Worm (Caenorhabditis elegans) whole organism, L4 larva: Measurements from ENCODE around the gene T09A5.5.

Source experiments
- D1046.2 ChIP-seq: fragments of 200-800 bp; sonication (Bioruptor generic); IDR thresholded peaks from 2 replicates; pipeline ENCODE4 v1.3.6; 2022; ENCODE audit warnings: missing genetic modification characterization, missing compliant biosample characterization
- F37D6.2 ChIP-seq: sonication (generic microtip); optimal IDR thresholded peaks from 2 replicates; lab custom pipeline; 2016; ENCODE audit warnings: mild to moderate bottlenecking, missing genetic modification characterization, missing compliant biosample characterization
- F44E2.7 ChIP-seq: fragments of 200-800 bp; sonication (Bioruptor generic); IDR thresholded peaks from 2 replicates; pipeline ENCODE4 v2.1.2; 2022; ENCODE audit warnings: missing genetic modification characterization, missing compliant biosample characterization
- F49E8.2 ChIP-seq: sonication (generic microtip); optimal IDR thresholded peaks from 2 replicates; lab custom pipeline; 2016; ENCODE audit warnings: missing compliant biosample characterization, mild to moderate bottlenecking, missing genetic modification characterization, borderline replicate concordance
- R02D3.7 ChIP-seq: fragments of 150-350 bp; sonication (generic microtip); optimal IDR thresholded peaks from 3 replicates; lab custom pipeline; 2014; ENCODE audit warnings: missing biosample characterization, missing genetic modification characterization
- T26A8.4 ChIP-seq: fragments of 200-800 bp; sonication (Bioruptor generic); IDR thresholded peaks from 2 replicates; pipeline ENCODE4 v1.3.6; 2022; ENCODE audit warnings: missing genetic modification characterization, missing compliant biosample characterization
- Y105C5A.15 ChIP-seq: fragments of 200-800 bp; sonication (Bioruptor generic); IDR thresholded peaks from 2 replicates; pipeline ENCODE4 v1.3.6; 2022; ENCODE audit warnings: missing genetic modification characterization, missing compliant biosample characterization
- Y5F2A.4 ChIP-seq: fragments of 200-800 bp; sonication (Bioruptor generic); optimal IDR thresholded peaks from 2 replicates; lab custom pipeline; 2018; ENCODE audit warnings: mild to moderate bottlenecking, missing genetic modification characterization, missing compliant biosample characterization
- ZK337.2 ChIP-seq: fragments of 200-800 bp; sonication (Bioruptor generic); IDR thresholded peaks from 2 replicates; pipeline ENCODE4 v1.3.6; 2022; ENCODE audit warnings: missing genetic modification reagents, missing genetic modification characterization, missing compliant biosample characterization
- aha-1 ChIP-seq: fragments of 150-350 bp; peaks from one replicate; lab custom pipeline; 2014; ENCODE audit warnings: missing biosample characterization, missing genetic modification characterization
- aly-2 ChIP-seq: sonication (generic microtip); optimal IDR thresholded peaks from 2 replicates; lab custom pipeline; 2018; ENCODE audit warnings: missing biosample characterization, missing genetic modification characterization
- ceh-20 ChIP-seq: fragments of 200-800 bp; sonication (Bioruptor generic); IDR thresholded peaks from 2 replicates; pipeline ENCODE4 v1.3.6; 2022; ENCODE audit warnings: missing genetic modification reagents, missing genetic modification characterization, missing compliant biosample characterization
- ceh-62 ChIP-seq: sonication (generic microtip); optimal IDR thresholded peaks from 2 replicates; lab custom pipeline; 2017; ENCODE audit warnings: missing biosample characterization, missing genetic modification characterization
- ces-1 ChIP-seq: fragments of 150-350 bp; sonication (generic microtip); optimal IDR thresholded peaks from 4 replicates; lab custom pipeline; 2014; ENCODE audit warnings: missing biosample characterization, missing genetic modification reagents, missing genetic modification characterization
- cey-2 ChIP-seq: sonication (generic microtip); optimal IDR thresholded peaks from 3 replicates; lab custom pipeline; 2017; ENCODE audit warnings: missing genetic modification characterization, mild to moderate bottlenecking, missing compliant biosample characterization, antibody characterized with exemption, borderline replicate concordance; ENCODE audit not compliant: insufficient read depth
- ctbp-1 ChIP-seq: fragments of 200-800 bp; sonication (Bioruptor generic); IDR thresholded peaks from 2 replicates; pipeline ENCODE4 v1.3.6; 2022; ENCODE audit warnings: missing genetic modification reagents, missing genetic modification characterization, missing compliant biosample characterization
- daf-16 ChIP-seq, 3 experiments: sonication (generic microtip); optimal IDR thresholded peaks; 2 replicates each; lab custom pipeline; 2016 to 2017; ENCODE audit warnings: missing genetic modification characterization in 3 of 3, missing genetic modification reagents in 3 of 3, mild to moderate bottlenecking in 2 of 3, missing compliant biosample characterization in 2 of 3, missing biosample characterization in 1 of 3, moderate library complexity in 1 of 3
- daf-19 ChIP-seq: fragments of 200-800 bp; sonication (Bioruptor generic); conservative IDR thresholded peaks from 2 replicates; pipeline ENCODE4 v1.3.6; 2022; ENCODE audit warnings: missing genetic modification characterization, missing compliant biosample characterization
- daf-8 ChIP-seq: fragments of 200-800 bp; sonication (Bioruptor generic); IDR thresholded peaks from 2 replicates; pipeline ENCODE4 v1.3.6; 2022; ENCODE audit warnings: missing genetic modification characterization, missing compliant biosample characterization
- dmd-8 ChIP-seq: fragments of 200-800 bp; sonication (Bioruptor generic); IDR thresholded peaks from 2 replicates; pipeline ENCODE4 v1.3.6; 2022; ENCODE audit warnings: missing genetic modification characterization, missing compliant biosample characterization
- dmd-9 ChIP-seq: fragments of 200-800 bp; sonication (Bioruptor generic); IDR thresholded peaks from 2 replicates; pipeline ENCODE4 v1.3.6; 2022; ENCODE audit warnings: missing genetic modification reagents, missing genetic modification characterization, missing compliant biosample characterization
- dpl-1 ChIP-seq: fragments of 150-350 bp; optimal IDR thresholded peaks from 2 replicates; lab custom pipeline; 2014; ENCODE audit warnings: missing biosample characterization, missing genetic modification reagents, missing genetic modification characterization
- duxl-1 ChIP-seq: sonication (generic microtip); optimal IDR thresholded peaks from 2 replicates; lab custom pipeline; 2016; ENCODE audit warnings: mild to moderate bottlenecking, missing genetic modification characterization, moderate library complexity, missing compliant biosample characterization; ENCODE audit not compliant: poor library complexity
- dve-1 ChIP-seq: sonication (generic microtip); optimal IDR thresholded peaks from 2 replicates; lab custom pipeline; 2017; ENCODE audit warnings: antibody characterized with exemption, mild to moderate bottlenecking, missing genetic modification characterization, missing compliant biosample characterization; ENCODE audit not compliant: insufficient read depth
- fos-1 ChIP-seq: fragments of 150-350 bp; optimal IDR thresholded peaks from 2 replicates; lab custom pipeline; 2014; ENCODE audit warnings: missing biosample characterization, missing genetic modification characterization
- hlh-11 ChIP-seq: fragments of 200-800 bp; sonication (Bioruptor generic); optimal IDR thresholded peaks from 2 replicates; lab custom pipeline; 2018; ENCODE audit warnings: mild to moderate bottlenecking, missing genetic modification characterization, missing compliant biosample characterization
- hlh-30 ChIP-seq: sonication (generic microtip); optimal IDR thresholded peaks from 2 replicates; lab custom pipeline; 2017; ENCODE audit warnings: antibody characterized with exemption, mild to moderate bottlenecking, missing genetic modification characterization, missing compliant biosample characterization; ENCODE audit not compliant: insufficient read depth
- hmg-1.1 ChIP-seq: fragments of 200-800 bp; sonication (Bioruptor generic); IDR thresholded peaks from 2 replicates; pipeline ENCODE4 v1.3.6; 2022; ENCODE audit warnings: missing genetic modification reagents, missing genetic modification characterization, missing compliant biosample characterization
- lin-15B ChIP-seq: fragments of 150-350 bp; sonication (generic microtip); optimal IDR thresholded peaks from 3 replicates; lab custom pipeline; 2014; ENCODE audit warnings: missing biosample characterization, missing genetic modification characterization
- lin-29 ChIP-seq: fragments of 200-800 bp; sonication (Bioruptor generic); IDR thresholded peaks from 2 replicates; pipeline ENCODE4 v1.3.6; 2022; ENCODE audit warnings: missing genetic modification reagents, missing genetic modification characterization, missing compliant biosample characterization
- lin-38 ChIP-seq: fragments of 200-800 bp; sonication (Bioruptor generic); IDR thresholded peaks from 2 replicates; pipeline ENCODE4 v1.3.6; 2022; ENCODE audit warnings: missing genetic modification reagents, missing genetic modification characterization, missing compliant biosample characterization
- lin-39 ChIP-seq: fragments of 150-350 bp; optimal IDR thresholded peaks from 2 replicates; lab custom pipeline; 2014; ENCODE audit warnings: missing biosample characterization, missing genetic modification reagents, missing genetic modification characterization
- lsy-2 ChIP-seq, 2 experiments: fragments of 150-350 bp in 1 of 2; sonication (generic microtip) in 1 of 2; optimal IDR thresholded peaks; 2 replicates each; lab custom pipeline; 2014 to 2017; ENCODE audit warnings: missing biosample characterization in 2 of 2, missing genetic modification characterization in 2 of 2
- mdt-29 ChIP-seq: fragments of 200-800 bp; sonication (Bioruptor generic); IDR thresholded peaks from 2 replicates; pipeline ENCODE4 v1.3.6; 2022; ENCODE audit warnings: missing genetic modification reagents, missing genetic modification characterization, missing compliant biosample characterization
- mes-2 ChIP-seq: sonication (generic microtip); optimal IDR thresholded peaks from 2 replicates; lab custom pipeline; 2016; ENCODE audit warnings: missing genotype, mild to moderate bottlenecking, missing genetic modification characterization, missing compliant biosample characterization; ENCODE audit not compliant: poor library complexity, severe bottlenecking
- mxl-2 ChIP-seq: fragments of 200-800 bp; sonication (Bioruptor generic); conservative IDR thresholded peaks from 2 replicates; pipeline ENCODE4 v1.3.6; 2022; ENCODE audit warnings: missing genetic modification reagents, missing genetic modification characterization, missing compliant biosample characterization
- nhr-11 ChIP-seq: fragments of 150-350 bp; optimal IDR thresholded peaks from 2 replicates; lab custom pipeline; 2014; ENCODE audit warnings: missing biosample characterization, missing genetic modification characterization
- nhr-28 ChIP-seq: fragments of 150-350 bp; optimal IDR thresholded peaks from 2 replicates; lab custom pipeline; 2014; ENCODE audit warnings: missing biosample characterization, missing genetic modification characterization
- nhr-48 ChIP-seq: sonication (generic microtip); optimal IDR thresholded peaks from 2 replicates; lab custom pipeline; 2016; ENCODE audit warnings: mild to moderate bottlenecking, missing genetic modification characterization, missing compliant biosample characterization
- nhr-76 ChIP-seq: fragments of 150-350 bp; optimal IDR thresholded peaks from 2 replicates; lab custom pipeline; 2014; ENCODE audit warnings: missing biosample characterization, missing genetic modification characterization
- nhr-77 ChIP-seq: fragments of 150-350 bp; optimal IDR thresholded peaks from 2 replicates; lab custom pipeline; 2014; ENCODE audit warnings: missing biosample characterization, missing genetic modification characterization
- pha-4 ChIP-seq, 2 experiments: fragments of 150-350 bp in 1 of 2; fragments of 200-800 bp in 1 of 2; sonication (Bioruptor generic) in 1 of 2; IDR thresholded peaks in 1 of 2; optimal IDR thresholded peaks in 1 of 2; 2 replicates each; pipeline versions ENCODE4 v1.3.6 to Lab custom; 2014 to 2022; ENCODE audit warnings: missing genetic modification characterization in 2 of 2, missing genetic modification reagents in 2 of 2, missing biosample characterization in 1 of 2, missing compliant biosample characterization in 1 of 2
- rbr-2 ChIP-seq: sonication (generic microtip); optimal IDR thresholded peaks from 2 replicates; lab custom pipeline; 2016; ENCODE audit warnings: missing genotype, missing genetic modification characterization, missing compliant biosample characterization
- saeg-2 ChIP-seq: fragments of 200-800 bp; sonication (Bioruptor generic); IDR thresholded peaks from 2 replicates; pipeline ENCODE4 v1.3.6; 2022; ENCODE audit warnings: missing genetic modification reagents, missing genetic modification characterization, missing compliant biosample characterization
- sdz-12 ChIP-seq: fragments of 200-800 bp; sonication (Bioruptor generic); optimal IDR thresholded peaks from 2 replicates; lab custom pipeline; 2018; ENCODE audit warnings: mild to moderate bottlenecking, missing genetic modification characterization, missing compliant biosample characterization
- set-16 ChIP-seq: fragments of 200-800 bp; sonication (Bioruptor generic); IDR thresholded peaks from 2 replicates; pipeline ENCODE4 v1.3.6; 2022; ENCODE audit warnings: missing genetic modification reagents, missing genetic modification characterization, missing compliant biosample characterization
- spr-1 ChIP-seq: sonication (generic microtip); optimal IDR thresholded peaks from 2 replicates; lab custom pipeline; 2016; ENCODE audit warnings: mild to moderate bottlenecking, missing genetic modification characterization, missing compliant biosample characterization
- unc-62 ChIP-seq, 3 experiments: fragments of 150-350 bp in 1 of 3; sonication (generic microtip); optimal IDR thresholded peaks in 2 of 3; peaks in 1 of 3; 1 replicate in 1 of 3; 2 replicates in 2 of 3; lab custom pipeline; 2014 to 2017; ENCODE audit warnings: missing biosample characterization in 3 of 3, missing genetic modification characterization in 3 of 3, missing genetic modification reagents in 3 of 3, missing genotype in 1 of 3
- zag-1 ChIP-seq: fragments of 150-350 bp; optimal IDR thresholded peaks from 2 replicates; lab custom pipeline; 2014; ENCODE audit warnings: missing biosample characterization, missing genetic modification characterization

T09A5.5 gene

DNA sequence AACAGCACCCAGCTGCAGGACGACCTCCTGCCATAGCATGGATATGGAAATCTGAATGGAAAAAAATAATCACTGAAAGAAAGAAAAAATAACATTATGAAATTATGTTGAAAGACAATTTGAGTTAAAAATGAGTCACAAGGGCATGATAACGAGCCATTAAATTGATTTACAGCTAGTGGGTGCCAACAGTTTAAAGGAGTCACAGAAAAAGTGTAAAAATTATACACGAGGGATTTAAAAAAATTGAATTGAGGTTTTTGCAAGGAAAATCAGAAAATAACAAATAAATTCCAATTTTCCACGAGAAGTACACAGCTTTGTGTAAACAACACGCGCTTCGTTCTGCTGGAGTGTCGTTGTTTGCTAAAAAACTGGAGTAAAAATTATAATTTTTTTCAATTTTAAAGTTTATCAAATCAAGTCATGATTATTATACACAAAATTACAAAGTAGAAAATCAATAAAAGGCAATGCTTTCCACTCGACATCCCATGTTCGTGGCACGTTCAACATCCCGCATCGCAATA, 20.3 kb upstream of the T09A5.5 start, which contains the start of gene T01H3.3 (continued):
- TF ChIP-seq duxl-1 (no peak), Y5F2A.4 (GFP tag; lab: Kevin White, UChicago) (no peak), fos-1 (tag; lab: Kevin White, UChicago) (no peak), nhr-77 (tag; lab: Kevin White, UChicago) (no peak), lin-39 (tag; lab: Kevin White, UChicago) (no peak), daf-8 (GFP tag; lab: Robert Waterston, UW) (no peak), dmd-9 (GFP tag; lab: Robert Waterston, UW) (no peak), aha-1 (tag; lab: Kevin White, UChicago) (peak; percentile 86), mxl-2 (no peak), lsy-2 (tag; optimal IDR thresholded peaks at IDR 0.05; lab: Kevin White, UChicago) (peak in 1 of 2 experiments; percentile 83), lin-29 (no peak), nhr-48 (tag; lab: Kevin White, UChicago) (no peak), nhr-28 (tag; lab: Kevin White, UChicago) (no peak), dpl-1 (GFP tag; lab: Kevin White, UChicago) (peak; percentile 41), zag-1 (tag; lab: Kevin White, UChicago) (no peak), daf-16 (GFP tag; optimal IDR thresholded peaks at IDR 0.05; lab: Kevin White, UChicago) (no peak), daf-16 (tag; optimal IDR thresholded peaks at IDR 0.05; lab: Kevin White, UChicago) (peak; percentile 16), rbr-2 (peak; percentile 16), hmg-1.1 (GFP tag; lab: Robert Waterston, UW) (no peak), ZK337.2 (GFP tag; lab: Robert Waterston, UW) (no peak), F37D6.2 (tag; lab: Kevin White, UChicago) (no peak), ceh-20 (GFP tag; lab: Robert Waterston, UW) (no peak), hlh-30 (peak; percentile 30), dmd-8 (GFP tag; lab: Robert Waterston, UW) (no peak), aly-2 (no peak), unc-62 (GFP tag; optimal IDR thresholded peaks at IDR 0.05 in 1 of 2; lab: Kevin White, UChicago) (no peak), unc-62 (tag; optimal IDR thresholded peaks at IDR 0.05; lab: Kevin White, UChicago) (no peak), sdz-12 (no peak), hlh-11 (tag; lab: Kevin White, UChicago) (no peak), R02D3.7 (tag; lab: Kevin White, UChicago) (no peak), cey-2 (no peak), ctbp-1 (GFP tag; lab: Robert Waterston, UW) (no peak), pha-4 (GFP tag; IDR thresholded peaks at IDR 0.05; lab: Robert Waterston, UW) (no peak), pha-4 (tag; optimal IDR thresholded peaks at IDR 0.05; lab: Kevin White, UChicago) (peak; percentile 65), ces-1 (no peak), daf-19 (GFP tag; lab: Robert Waterston, UW) (no peak), lin-38 (GFP tag; lab: Robert Waterston, UW) (peak; percentile 20; the same call in 1 of the 2 replicates), lin-15B (tag; lab: Kevin White, UChicago) (no peak), mes-2 (tag; lab: Kevin White, UChicago) (peak; percentile 67), mdt-29 (no peak), nhr-11 (no peak), D1046.2 (GFP tag; lab: Robert Waterston, UW) (no peak), set-16 (no peak), F44E2.7 (GFP tag; lab: Robert Waterston, UW) (no peak), ceh-62 (tag; lab: Kevin White, UChicago) (no peak), spr-1 (tag; lab: Kevin White, UChicago) (no peak), dve-1 (tag; lab: Kevin White, UChicago) (peak; percentile 30), F49E8.2 (tag; lab: Kevin White, UChicago) (no peak), T26A8.4 (GFP tag; lab: Robert Waterston, UW) (no peak), Y105C5A.15 (GFP tag; lab: Robert Waterston, UW) (no peak), saeg-2 (GFP tag; lab: Robert Waterston, UW) (no peak), nhr-76 (tag; lab: Kevin White, UChicago) (no peak)
